Worm (Caenorhabditis elegans) whole organism, late embryonic: ENCODE results near the gene rpl-10.
A peak's percentile ranks its signal among the peaks of the same experiment; 100 is the strongest.

Experiments
- C38D4.7 ChIP-seq: fragments of 200-800 bp; sonication (Bioruptor generic); optimal IDR thresholded peaks from 2 replicates; lab custom pipeline; 2018; ENCODE audit warnings: mild to moderate bottlenecking, missing genetic modification characterization, moderate library complexity, missing compliant biosample characterization
- K02D7.2 ChIP-seq: sonication (generic microtip); optimal IDR thresholded peaks from 2 replicates; lab custom pipeline; 2017; ENCODE audit warnings: mild to moderate bottlenecking, missing genetic modification characterization, missing compliant biosample characterization
- T23F11.4 ChIP-seq: fragments of 200-800 bp; sonication (Bioruptor generic); optimal IDR thresholded peaks from 2 replicates; lab custom pipeline; 2018; ENCODE audit warnings: mild to moderate bottlenecking, missing genetic modification characterization, missing compliant biosample characterization
- ama-1 ChIP-seq: fragments of 150-350 bp; optimal IDR thresholded peaks from 2 replicates; lab custom pipeline; 2014
- ceh-14 ChIP-seq: sonication (generic microtip); optimal IDR thresholded peaks from 2 replicates; lab custom pipeline; 2016; ENCODE audit warnings: missing genotype, missing genetic modification characterization, missing compliant biosample characterization
- ceh-2 ChIP-seq: sonication (generic microtip); optimal IDR thresholded peaks from 2 replicates; lab custom pipeline; 2016; ENCODE audit warnings: missing genotype, missing genetic modification characterization, missing compliant biosample characterization
- ceh-24 ChIP-seq: sonication (generic microtip); optimal IDR thresholded peaks from 2 replicates; lab custom pipeline; 2016; ENCODE audit warnings: mild to moderate bottlenecking, missing genetic modification characterization, missing compliant biosample characterization
- ceh-30 ChIP-seq: fragments of 150-350 bp; optimal IDR thresholded peaks from 2 replicates; lab custom pipeline; 2014; ENCODE audit warnings: missing biosample characterization, missing genetic modification characterization
- ceh-31 ChIP-seq: sonication (generic microtip); optimal IDR thresholded peaks from 2 replicates; lab custom pipeline; 2016; ENCODE audit warnings: missing genetic modification characterization, missing compliant biosample characterization
- ceh-34 ChIP-seq: sonication (generic microtip); optimal IDR thresholded peaks from 2 replicates; lab custom pipeline; 2016; ENCODE audit warnings: mild to moderate bottlenecking, missing genetic modification characterization, missing compliant biosample characterization
- ceh-45 ChIP-seq: fragments of 200-800 bp; sonication (Bioruptor generic); IDR thresholded peaks from 2 replicates; pipeline ENCODE4 v1.3.6; 2022; ENCODE audit warnings: missing genetic modification reagents, missing genetic modification characterization, missing compliant biosample characterization
- ceh-6 ChIP-seq: fragments of 200-800 bp; sonication (Bioruptor generic); optimal IDR thresholded peaks from 2 replicates; lab custom pipeline; 2018; ENCODE audit warnings: mild to moderate bottlenecking, missing genetic modification characterization, missing compliant biosample characterization
- dmd-4 ChIP-seq: sonication (generic microtip); optimal IDR thresholded peaks from 2 replicates; lab custom pipeline; 2016; ENCODE audit warnings: borderline replicate concordance, missing genetic modification characterization, missing compliant biosample characterization
- elt-2 ChIP-seq: sonication (generic microtip); optimal IDR thresholded peaks from 2 replicates; lab custom pipeline; 2016; ENCODE audit warnings: missing genetic modification reagents, missing genetic modification characterization, missing compliant biosample characterization
- ets-4 ChIP-seq: sonication (generic microtip); optimal IDR thresholded peaks from 2 replicates; lab custom pipeline; 2016; ENCODE audit warnings: missing genetic modification characterization, missing compliant biosample characterization
- eyg-1 ChIP-seq: sonication (generic microtip); optimal IDR thresholded peaks from 2 replicates; lab custom pipeline; 2016; ENCODE audit warnings: missing genotype, missing genetic modification characterization, missing compliant biosample characterization
- fax-1 ChIP-seq: sonication (generic microtip); optimal IDR thresholded peaks from 2 replicates; lab custom pipeline; 2016; ENCODE audit warnings: missing genotype, missing genetic modification characterization, missing compliant biosample characterization
- fkh-6 ChIP-seq: sonication (generic microtip); optimal IDR thresholded peaks from 2 replicates; lab custom pipeline; 2016; ENCODE audit warnings: missing genetic modification characterization, missing compliant biosample characterization
- gmeb-2 ChIP-seq: sonication (generic microtip); optimal IDR thresholded peaks from 2 replicates; lab custom pipeline; 2016; ENCODE audit warnings: missing genetic modification characterization, inconsistent platforms, missing compliant biosample characterization
- hlh-15 ChIP-seq: sonication (generic microtip); optimal IDR thresholded peaks from 2 replicates; lab custom pipeline; 2016; ENCODE audit warnings: missing genetic modification characterization, missing compliant biosample characterization
- hlh-30 ChIP-seq: sonication (generic microtip); optimal IDR thresholded peaks from 2 replicates; lab custom pipeline; 2017; ENCODE audit warnings: antibody characterized with exemption, missing genetic modification characterization, missing compliant biosample characterization; ENCODE audit not compliant: insufficient read depth
- hlh-8 ChIP-seq: sonication (generic microtip); optimal IDR thresholded peaks from 2 replicates; lab custom pipeline; 2016; ENCODE audit warnings: missing genotype, missing genetic modification characterization, missing compliant biosample characterization
- lim-6 ChIP-seq: sonication (generic microtip); optimal IDR thresholded peaks from 2 replicates; lab custom pipeline; 2016; ENCODE audit warnings: missing genetic modification characterization, missing compliant biosample characterization
- madf-2 ChIP-seq: sonication (generic microtip); optimal IDR thresholded peaks from 2 replicates; lab custom pipeline; 2017; ENCODE audit warnings: missing genetic modification characterization, missing compliant biosample characterization
- mec-3 ChIP-seq: sonication (generic microtip); optimal IDR thresholded peaks from 2 replicates; lab custom pipeline; 2016; ENCODE audit warnings: borderline replicate concordance, missing genetic modification characterization, missing compliant biosample characterization
- nfya-1 ChIP-seq: sonication (generic microtip); optimal IDR thresholded peaks from 2 replicates; lab custom pipeline; 2017; ENCODE audit warnings: missing genetic modification characterization, mild to moderate bottlenecking, missing compliant biosample characterization, antibody characterized with exemption, moderate library complexity
- nhr-232 ChIP-seq: sonication (generic microtip); optimal IDR thresholded peaks from 2 replicates; lab custom pipeline; 2016; ENCODE audit warnings: missing genetic modification characterization, missing compliant biosample characterization
- odd-2 ChIP-seq: sonication (generic microtip); optimal IDR thresholded peaks from 2 replicates; lab custom pipeline; 2017; ENCODE audit warnings: antibody characterized with exemption, mild to moderate bottlenecking, missing genetic modification characterization, missing compliant biosample characterization
- pag-3 ChIP-seq: sonication (generic microtip); optimal IDR thresholded peaks from 2 replicates; lab custom pipeline; 2016; ENCODE audit warnings: missing compliant biosample characterization, missing genetic modification characterization, borderline replicate concordance
- pat-9 ChIP-seq: fragments of 200-800 bp; sonication (Bioruptor generic); optimal IDR thresholded peaks from 2 replicates; lab custom pipeline; 2018; ENCODE audit warnings: mild to moderate bottlenecking, missing genetic modification characterization, moderate library complexity, missing compliant biosample characterization
- pax-1 ChIP-seq: fragments of 150-350 bp; optimal IDR thresholded peaks from 2 replicates; lab custom pipeline; 2014; ENCODE audit warnings: missing biosample characterization, missing genetic modification characterization
- pha-4 ChIP-seq: fragments of 150-350 bp; optimal IDR thresholded peaks from 2 replicates; lab custom pipeline; 2018; ENCODE audit warnings: missing biosample characterization, missing genetic modification reagents, missing genetic modification characterization
- pqm-1 ChIP-seq: sonication (generic microtip); optimal IDR thresholded peaks from 2 replicates; lab custom pipeline; 2016; ENCODE audit warnings: missing genetic modification characterization, missing compliant biosample characterization
- pros-1 ChIP-seq: fragments of 150-350 bp; optimal IDR thresholded peaks from 2 replicates; lab custom pipeline; 2014; ENCODE audit warnings: missing biosample characterization, missing genetic modification reagents, missing genetic modification characterization
- ref-2 ChIP-seq: sonication (generic microtip); optimal IDR thresholded peaks from 2 replicates; lab custom pipeline; 2016; ENCODE audit warnings: missing genetic modification characterization, missing compliant biosample characterization
- rnt-1 ChIP-seq: sonication (generic microtip); optimal IDR thresholded peaks from 2 replicates; lab custom pipeline; 2016; ENCODE audit warnings: missing genetic modification characterization, missing compliant biosample characterization
- syd-9 ChIP-seq: sonication (generic microtip); optimal IDR thresholded peaks from 2 replicates; lab custom pipeline; 2016; ENCODE audit warnings: mild to moderate bottlenecking, missing genetic modification characterization, moderate library complexity, missing compliant biosample characterization
- unc-3 ChIP-seq, 2 experiments: fragments of 200-800 bp in 1 of 2; sonication (Bioruptor generic) in 1 of 2; sonication (generic microtip) in 1 of 2; conservative IDR thresholded peaks in 1 of 2; optimal IDR thresholded peaks in 1 of 2; 2 replicates each; pipeline versions ENCODE4 v1.3.6 to Lab custom; 2016 to 2022; ENCODE audit warnings: missing compliant biosample characterization in 2 of 2, missing genetic modification characterization in 2 of 2, missing genetic modification reagents in 1 of 2
- unc-42 ChIP-seq: sonication (generic microtip); optimal IDR thresholded peaks from 2 replicates; lab custom pipeline; 2016; ENCODE audit warnings: missing genotype, missing genetic modification characterization, missing compliant biosample characterization
- unc-55 ChIP-seq: sonication (generic microtip); optimal IDR thresholded peaks from 2 replicates; lab custom pipeline; 2017; ENCODE audit warnings: missing biosample characterization, missing genetic modification reagents, missing genetic modification characterization
- unc-86 ChIP-seq: sonication (generic microtip); optimal IDR thresholded peaks from 2 replicates; lab custom pipeline; 2016; ENCODE audit warnings: missing genetic modification characterization, missing compliant biosample characterization
- zip-5 ChIP-seq: sonication (generic microtip); optimal IDR thresholded peaks from 2 replicates; lab custom pipeline; 2016; ENCODE audit warnings: missing genetic modification characterization, missing compliant biosample characterization
- ztf-16 ChIP-seq: sonication (generic microtip); optimal IDR thresholded peaks from 2 replicates; lab custom pipeline; 2017; ENCODE audit warnings: missing genetic modification characterization, missing compliant biosample characterization

Gene rpl-10

DNA sequence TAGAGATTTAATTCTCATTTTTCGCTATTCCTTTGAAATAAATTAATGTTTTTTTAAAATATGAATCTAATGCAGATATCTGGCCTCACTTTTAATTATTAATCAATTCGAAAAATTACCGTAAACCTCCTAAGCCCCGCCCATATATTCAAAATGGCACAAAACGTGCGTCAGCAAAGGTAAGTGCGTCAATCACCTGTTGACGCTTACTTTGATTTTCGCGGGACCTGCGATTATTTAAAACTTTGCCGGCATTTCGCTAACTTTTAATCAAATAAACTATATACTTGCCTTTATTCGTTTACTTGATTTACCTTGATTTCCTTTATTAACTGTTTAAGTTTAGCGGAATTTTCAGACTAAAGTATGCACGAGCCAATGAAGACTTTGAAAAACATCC is 14.3 kb downstream of the rpl-10 start, which contains the start of gene pch-2:
Gene pch-2 (plus strand): TSS at position 359 of the 400 bp plus-strand sequence.
- TF ChIP-seq unc-42 (tag; lab: Kevin White, UChicago) = peak; percentile 2
- TF ChIP-seq nfya-1 = peak; percentile 11
- no peak for TF ChIP-seq elt-2 (tag; lab: Kevin White, UChicago)

DNA sequence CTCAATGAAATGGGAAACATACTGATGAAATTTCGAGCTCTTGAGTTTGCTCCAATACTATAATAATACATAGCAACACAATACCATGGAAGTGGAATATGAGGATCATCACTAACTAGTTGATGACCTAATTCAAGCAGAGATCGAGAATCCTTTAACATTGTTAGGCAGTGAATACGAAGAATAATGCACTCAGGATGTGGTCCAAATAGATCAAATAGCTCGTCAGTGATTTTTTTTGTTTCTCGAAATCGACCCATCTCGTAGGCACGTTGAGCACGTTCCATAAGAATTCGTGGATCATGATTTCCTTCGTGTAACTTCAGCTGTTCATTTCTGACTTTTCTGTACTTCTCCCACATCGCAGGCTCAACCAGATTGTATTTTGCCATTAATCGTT is 17.2 kb downstream of the rpl-10 start:
- TF ChIP-seq fkh-6 = no peak
- TF ChIP-seq ceh-24 (tag; lab: Kevin White, UChicago) = no peak
- no peak for TF ChIP-seq dmd-4
- TF ChIP-seq pha-4 = no peak
- TF ChIP-seq C38D4.7 (GFP tag; lab: Kevin White, UChicago) = no peak
- no peak for TF ChIP-seq K02D7.2
- no peak for TF ChIP-seq syd-9 (tag; lab: Kevin White, UChicago)
- TF ChIP-seq nfya-1 = no peak
- no peak for TF ChIP-seq ceh-2 (tag; lab: Kevin White, UChicago)
- TF ChIP-seq pat-9 (tag; lab: Kevin White, UChicago) = no peak
- no peak for TF ChIP-seq nhr-232
- no peak for TF ChIP-seq lim-6 (tag; lab: Kevin White, UChicago)
- no peak for TF ChIP-seq mec-3 (tag; lab: Kevin White, UChicago)
- no peak for TF ChIP-seq ztf-16 (tag; lab: Kevin White, UChicago)
- no peak for TF ChIP-seq ceh-45 (GFP tag; lab: Robert Waterston, UW)

DNA sequence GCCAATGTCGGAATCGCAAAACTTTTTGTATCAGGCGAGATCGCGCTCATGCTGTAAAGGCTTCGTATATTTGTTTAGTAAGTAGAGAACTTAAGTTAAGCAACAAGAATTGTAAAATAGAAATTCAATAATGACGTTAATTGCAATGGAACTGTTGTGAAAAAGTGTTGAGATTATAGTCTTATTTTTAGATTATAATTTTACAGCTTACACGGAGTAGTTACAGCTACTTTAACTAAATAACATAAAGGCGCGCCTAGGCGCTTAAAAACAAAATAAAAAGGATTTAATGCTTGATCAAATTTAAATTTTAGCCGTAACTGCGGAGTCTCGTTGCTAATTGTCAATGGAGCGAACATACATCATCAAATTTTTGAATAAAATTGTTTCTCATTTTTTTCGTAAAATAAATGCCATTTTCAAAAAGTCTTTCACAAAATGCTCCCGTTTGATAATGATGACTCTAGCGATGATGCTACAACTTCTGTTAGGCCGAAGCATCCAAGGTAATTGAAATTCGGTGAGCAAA is 18.5 kb downstream of the rpl-10 start, which contains the start of the genes emb-27 and rrf-3:
Gene emb-27 (minus strand): TSS at position 51 of the 529 bp plus-strand sequence.
Gene rrf-3 (plus strand): TSS at position 346 of the 529 bp plus-strand sequence.
- TF ChIP-seq unc-55 = peak; percentile 11
- no peak for TF ChIP-seq zip-5 (tag; lab: Kevin White, UChicago)
- no peak for TF ChIP-seq dmd-4
- no peak for TF ChIP-seq hlh-30 (tag; lab: Kevin White, UChicago)
- no peak for TF ChIP-seq pqm-1 (tag; lab: Kevin White, UChicago)
- TF ChIP-seq pros-1 = no peak
- no peak for TF ChIP-seq madf-2 (tag; lab: Kevin White, UChicago)
- no peak for TF ChIP-seq C38D4.7 (GFP tag; lab: Kevin White, UChicago)
- TF ChIP-seq T23F11.4 (GFP tag; lab: Kevin White, UChicago) = no peak
- TF ChIP-seq fax-1 (tag; lab: Kevin White, UChicago) = no peak
- TF ChIP-seq pat-9 (tag; lab: Kevin White, UChicago) = no peak
- TF ChIP-seq ztf-16 (tag; lab: Kevin White, UChicago) = no peak
- no peak for TF ChIP-seq hlh-15 (tag; lab: Kevin White, UChicago)
- TF ChIP-seq ceh-31 (tag; lab: Kevin White, UChicago) = no peak
- no peak for TF ChIP-seq ceh-30 (tag; lab: Kevin White, UChicago)
- no peak for TF ChIP-seq odd-2 (tag; lab: Kevin White, UChicago)
- TF ChIP-seq hlh-8 (tag; lab: Kevin White, UChicago) = no peak
- TF ChIP-seq gmeb-2 (tag; lab: Kevin White, UChicago) = no peak
- no peak for TF ChIP-seq pag-3 (tag; lab: Kevin White, UChicago)
- no peak for TF ChIP-seq unc-86 (tag; lab: Kevin White, UChicago)
- TF ChIP-seq rnt-1 = peak; percentile 15
- TF ChIP-seq ceh-24 (tag; lab: Kevin White, UChicago) = no peak
- peak; percentile 3 for TF ChIP-seq pax-1 (tag; lab: Kevin White, UChicago)
- no peak for TF ChIP-seq ref-2 (tag; lab: Kevin White, UChicago)
- TF ChIP-seq ceh-34 = no peak
- TF ChIP-seq ceh-45 (GFP tag; lab: Robert Waterston, UW) = no peak
- no peak for TF ChIP-seq ama-1 (lab: Kevin White, UChicago)
- no peak for TF ChIP-seq ceh-14 (tag; lab: Kevin White, UChicago)
- TF ChIP-seq unc-42 (tag; lab: Kevin White, UChicago) = peak; percentile 98
- no peak for TF ChIP-seq eyg-1 (tag; lab: Kevin White, UChicago)
- TF ChIP-seq unc-3 (GFP tag; conservative IDR thresholded peaks at IDR 0.05; lab: Robert Waterston, UW) = no peak
- no peak for TF ChIP-seq unc-3 (tag; optimal IDR thresholded peaks at IDR 0.05; lab: Kevin White, UChicago)
- no peak for TF ChIP-seq ceh-2 (tag; lab: Kevin White, UChicago)
- TF ChIP-seq ets-4 (tag; lab: Kevin White, UChicago) = no peak
- TF ChIP-seq ceh-6 (GFP tag; lab: Kevin White, UChicago) = no peak
- no peak for TF ChIP-seq lim-6 (tag; lab: Kevin White, UChicago)
